Worm (Caenorhabditis elegans): ENCODE data around the gene F13C5.1.

The F13C5.1 gene

ce11 chrX:609553-609952 is 7.6 kb downstream of the F13C5.1 start:
- TF ChIP-seq unc-39 (tag; optimal IDR thresholded peaks at IDR 0.05) (no peak), unc-62 (GFP tag; optimal IDR thresholded peaks at IDR 0.05) (no peak), drap-1 (GFP tag; optimal IDR thresholded peaks at IDR 0.05) (no peak), mab-5 (tag; optimal IDR thresholded peaks at IDR 0.05) (no peak), lin-32 (GFP tag; optimal IDR thresholded peaks at IDR 0.05) (no peak), flh-1 (GFP tag; optimal IDR thresholded peaks at IDR 0.05) (no peak), hlh-1 (tag; optimal IDR thresholded peaks at IDR 0.05) (no peak), elt-1 (tag; optimal IDR thresholded peaks at IDR 0.05; ENCODE audit: borderline replicate concordance, insufficient read depth) (no peak), lsy-2 (tag; optimal IDR thresholded peaks at IDR 0.05) (no peak), nhr-12 (tag; optimal IDR thresholded peaks at IDR 0.05) (no peak), nhr-2 (tag; optimal IDR thresholded peaks at IDR 0.05) (no peak), unc-120 (tag; optimal IDR thresholded peaks at IDR 0.05; ENCODE audit: poor library complexity, severe bottlenecking) (no peak), zip-8 (tag; optimal IDR thresholded peaks at IDR 0.05) (no peak), ceh-43 (GFP tag; optimal IDR thresholded peaks at IDR 0.05) (no peak), bed-3 (GFP tag; optimal IDR thresholded peaks at IDR 0.05) (no peak), snpc-4 (tag; optimal IDR thresholded peaks at IDR 0.05) (no peak), pha-4 (tag; optimal IDR thresholded peaks at IDR 0.05) (no peak)

- no peak for TF ChIP-seq sem-2 (GFP tag; optimal IDR thresholded peaks at IDR 0.05)
- TF ChIP-seq ceh-83 (GFP tag; optimal IDR thresholded peaks at IDR 0.05) = no peak
- no peak for TF ChIP-seq ztf-11 (tag; optimal IDR thresholded peaks at IDR 0.05)
- no peak for TF ChIP-seq nhr-2 (tag; optimal IDR thresholded peaks at IDR 0.05)
- TF ChIP-seq nhr-237 (tag; optimal IDR thresholded peaks at IDR 0.05) = no peak
- TF ChIP-seq M03D4.4 (tag; optimal IDR thresholded peaks at IDR 0.05) = no peak
- no peak for TF ChIP-seq mab-5 (tag; optimal IDR thresholded peaks at IDR 0.05)
- no peak for TF ChIP-seq elt-1 (tag; optimal IDR thresholded peaks at IDR 0.05; ENCODE audit: borderline replicate concordance, insufficient read depth)
- TF ChIP-seq flh-1 (GFP tag; optimal IDR thresholded peaks at IDR 0.05) = no peak
- TF ChIP-seq lin-32 (GFP tag; optimal IDR thresholded peaks at IDR 0.05) = no peak
- TF ChIP-seq mls-2 (tag; optimal IDR thresholded peaks at IDR 0.05) = no peak
Measured at ce11 chrX:612783-613182, 10.8 kb downstream of the F13C5.1 start.

ce11 chrX:617730-618129 is 15.8 kb downstream of the F13C5.1 start:
- TF ChIP-seq pha-4 (tag; optimal IDR thresholded peaks at IDR 0.05) = no peak
- TF ChIP-seq unc-39 (tag; optimal IDR thresholded peaks at IDR 0.05) = no peak
- TF ChIP-seq lin-32 (GFP tag; optimal IDR thresholded peaks at IDR 0.05) = no peak
- TF ChIP-seq ceh-43 (GFP tag; optimal IDR thresholded peaks at IDR 0.05) = no peak
- TF ChIP-seq bed-3 (GFP tag; optimal IDR thresholded peaks at IDR 0.05) = no peak
- TF ChIP-seq nhr-237 (tag; optimal IDR thresholded peaks at IDR 0.05) = no peak
- no peak for TF ChIP-seq flh-1 (GFP tag; optimal IDR thresholded peaks at IDR 0.05)
- no peak for TF ChIP-seq unc-120 (tag; optimal IDR thresholded peaks at IDR 0.05; ENCODE audit: poor library complexity, severe bottlenecking)
- TF ChIP-seq mab-5 (tag; optimal IDR thresholded peaks at IDR 0.05) = no peak
- TF ChIP-seq sptf-1 (tag; optimal IDR thresholded peaks at IDR 0.05) = no peak
- no peak for TF ChIP-seq lsy-2 (tag; optimal IDR thresholded peaks at IDR 0.05)
- no peak for TF ChIP-seq cnd-1 (tag; optimal IDR thresholded peaks at IDR 0.05)
- TF ChIP-seq lin-13 (tag; optimal IDR thresholded peaks at IDR 0.05) = no peak
- no peak for TF ChIP-seq blmp-1 (tag; optimal IDR thresholded peaks at IDR 0.05)
- TF ChIP-seq nhr-12 (tag; optimal IDR thresholded peaks at IDR 0.05) = no peak

- TF ChIP-seq ceh-83 (GFP tag; optimal IDR thresholded peaks at IDR 0.05) (no peak), lin-13 (tag; optimal IDR thresholded peaks at IDR 0.05) (no peak), ceh-43 (GFP tag; optimal IDR thresholded peaks at IDR 0.05) (no peak), unc-62 (GFP tag; optimal IDR thresholded peaks at IDR 0.05) (no peak), nhr-28 (tag; optimal IDR thresholded peaks at IDR 0.05) (no peak), ham-2 (GFP tag; optimal IDR thresholded peaks at IDR 0.05) (no peak), pha-4 (tag; optimal IDR thresholded peaks at IDR 0.05) (no peak), mab-5 (tag; optimal IDR thresholded peaks at IDR 0.05) (no peak), ceh-39 (tag; optimal IDR thresholded peaks at IDR 0.05) (no peak), mls-2 (tag; optimal IDR thresholded peaks at IDR 0.05) (no peak), snpc-4 (tag; optimal IDR thresholded peaks at IDR 0.05) (no peak), bed-3 (GFP tag; optimal IDR thresholded peaks at IDR 0.05) (no peak), sptf-1 (tag; optimal IDR thresholded peaks at IDR 0.05) (no peak), zip-8 (tag; optimal IDR thresholded peaks at IDR 0.05) (no peak), ztf-11 (tag; optimal IDR thresholded peaks at IDR 0.05) (no peak), unc-39 (tag; optimal IDR thresholded peaks at IDR 0.05) (no peak), hlh-1 (tag; optimal IDR thresholded peaks at IDR 0.05) (no peak), blmp-1 (tag; optimal IDR thresholded peaks at IDR 0.05) (no peak)
Measured at ce11 chrX:621190-621589, 19.2 kb downstream of the F13C5.1 start, which contains the start of gene unc-96. TSS of gene unc-96 (minus strand) at chrX:621290.

ce11 chrX:621688-622087 is 19.7 kb downstream of the F13C5.1 start:
- TF ChIP-seq ceh-43 (GFP tag; optimal IDR thresholded peaks at IDR 0.05) (no peak), hlh-1 (tag; optimal IDR thresholded peaks at IDR 0.05) (peak; percentile 25)

Data from whole organism, mixed stage, embryonic.